Fruit fly (Drosophila melanogaster) whole organism, embryonic: ENCODE results near the gene fzo.

ENCODE experiments used
- Aef1 ChIP-seq: fragments of 200-800 bp; sonication (Bioruptor generic); IDR thresholded peaks from 3 replicates; pipeline ENCODE4 v1.3.6; 2022; ENCODE audit warnings: missing biosample characterization, missing genetic modification characterization
- BtbVII ChIP-seq: fragments of 200-800 bp; sonication (Bioruptor generic); optimal IDR thresholded peaks from 3 replicates; lab custom pipeline; 2017; ENCODE audit warnings: missing biosample characterization, mild to moderate bottlenecking, missing genetic modification characterization
- CG10543 ChIP-seq: fragments of 200-800 bp; sonication (Bioruptor generic); optimal IDR thresholded peaks from 3 replicates; lab custom pipeline; 2017; ENCODE audit warnings: missing biosample characterization, mild to moderate bottlenecking, missing genetic modification characterization, moderate library complexity
- CG14710 ChIP-seq: fragments of 200-800 bp; sonication (Bioruptor generic); optimal IDR thresholded peaks from 3 replicates; lab custom pipeline; 2019; ENCODE audit warnings: missing biosample characterization, mild to moderate bottlenecking, missing genetic modification characterization, moderate library complexity
- CG15696 ChIP-seq: fragments of 200-800 bp; sonication (Bioruptor generic); optimal IDR thresholded peaks from 2 replicates; lab custom pipeline; 2019; ENCODE audit warnings: missing biosample characterization, mild to moderate bottlenecking, missing genetic modification characterization, moderate library complexity
- CG17328 ChIP-seq: fragments of 200-800 bp; sonication (Bioruptor generic); IDR thresholded peaks from 2 replicates; pipeline ENCODE4 v1.3.6; 2022; ENCODE audit warnings: missing biosample characterization, missing genetic modification characterization
- CG17568 ChIP-seq: fragments of 200-800 bp; sonication (Bioruptor generic); optimal IDR thresholded peaks from 2 replicates; lab custom pipeline; 2018; ENCODE audit warnings: missing biosample characterization, mild to moderate bottlenecking, missing genetic modification characterization, moderate library complexity
- CG18011 ChIP-seq: fragments of 200-800 bp; sonication (Bioruptor generic); optimal IDR thresholded peaks from 2 replicates; lab custom pipeline; 2017; ENCODE audit warnings: missing biosample characterization, missing genetic modification characterization, mild to moderate bottlenecking, moderate library complexity, missing genotype
- CG18599 ChIP-seq: fragments of 200-800 bp; sonication (Bioruptor generic); optimal IDR thresholded peaks from 3 replicates; lab custom pipeline; 2017; ENCODE audit warnings: missing biosample characterization, missing genetic modification characterization, mild to moderate bottlenecking, moderate library complexity, missing genetic modification reagents
- CG2120 ChIP-seq: fragments of 200-800 bp; sonication (Bioruptor generic); optimal IDR thresholded peaks from 3 replicates; lab custom pipeline; 2016; ENCODE audit warnings: missing biosample characterization, missing genetic modification characterization
- CG2875 ChIP-seq: fragments of 200-800 bp; sonication (Bioruptor generic); optimal IDR thresholded peaks from 2 replicates; lab custom pipeline; 2017; ENCODE audit warnings: missing biosample characterization, mild to moderate bottlenecking, missing genetic modification characterization, missing genetic modification reagents
- CG30403 ChIP-seq: fragments of 200-800 bp; sonication (Bioruptor generic); optimal IDR thresholded peaks from 3 replicates; lab custom pipeline; 2016; ENCODE audit warnings: missing biosample characterization, missing genetic modification characterization
- CG31441 ChIP-seq: fragments of 200-800 bp; sonication (Bioruptor generic); IDR thresholded peaks from 2 replicates; pipeline ENCODE4 v1.3.6; 2022; ENCODE audit warnings: missing biosample characterization, missing genetic modification characterization
- CG6683 ChIP-seq: fragments of 200-800 bp; sonication (Bioruptor generic); optimal IDR thresholded peaks from 2 replicates; lab custom pipeline; 2017; ENCODE audit warnings: missing biosample characterization, mild to moderate bottlenecking, missing genetic modification characterization, missing genetic modification reagents
- CG7839 ChIP-seq: fragments of 200-800 bp; sonication (Bioruptor generic); optimal IDR thresholded peaks from 3 replicates; lab custom pipeline; 2018; ENCODE audit warnings: missing biosample characterization, mild to moderate bottlenecking, missing genetic modification characterization, moderate library complexity
- CG8290 ChIP-seq, 3 experiments: fragments of 200-800 bp; sonication (Bioruptor generic); optimal IDR thresholded peaks; 2 replicates each; lab custom pipeline; 2016 to 2019; ENCODE audit warnings: missing biosample characterization in 3 of 3, missing genetic modification characterization in 3 of 3, mild to moderate bottlenecking in 2 of 3, moderate library complexity in 1 of 3
- CG8388 ChIP-seq: fragments of 200-800 bp; sonication (Bioruptor generic); optimal IDR thresholded peaks from 2 replicates; lab custom pipeline; 2019; ENCODE audit warnings: missing biosample characterization, mild to moderate bottlenecking, missing genetic modification characterization, moderate library complexity
- CkIIα-i1 ChIP-seq: fragments of 200-800 bp; sonication (Bioruptor generic); IDR thresholded peaks from 2 replicates; pipeline ENCODE4 v1.3.6; 2022; ENCODE audit warnings: missing biosample characterization, missing genetic modification characterization
- D ChIP-seq, 2 experiments: fragments of 200-800 bp in 1 of 2; fragments of >200 bp in 1 of 2; sonication (Bioruptor generic) in 1 of 2; optimal IDR thresholded peaks; 2 replicates in 1 of 2; 3 replicates in 1 of 2; lab custom pipeline; 2017; ENCODE audit warnings: mild to moderate bottlenecking in 1 of 2, missing biosample characterization in 1 of 2, missing genetic modification characterization in 1 of 2, missing genetic modification reagents in 1 of 2
- ERR ChIP-seq: fragments of 200-800 bp; sonication (Bioruptor generic); optimal IDR thresholded peaks from 2 replicates; lab custom pipeline; 2016; ENCODE audit warnings: missing biosample characterization, missing genetic modification characterization
- Eip74EF ChIP-seq, 2 experiments: fragments of 200-800 bp in 1 of 2; fragments of >200 bp in 1 of 2; sonication (Bioruptor generic) in 1 of 2; optimal IDR thresholded peaks; 2 replicates each; lab custom pipeline; 2017 to 2019; ENCODE audit warnings: missing biosample characterization in 2 of 2, missing genetic modification characterization in 2 of 2, mild to moderate bottlenecking in 1 of 2, moderate library complexity in 1 of 2
- Hand ChIP-seq: fragments of 200-800 bp; sonication (Bioruptor generic); optimal IDR thresholded peaks from 2 replicates; lab custom pipeline; 2017; ENCODE audit warnings: mild to moderate bottlenecking, missing biosample characterization, missing genetic modification reagents, missing genetic modification characterization
- Hey ChIP-seq: fragments of 200-800 bp; sonication (Bioruptor generic); optimal IDR thresholded peaks from 3 replicates; lab custom pipeline; 2018; ENCODE audit warnings: missing biosample characterization, mild to moderate bottlenecking, missing genetic modification characterization
- MTF-1 ChIP-seq: fragments of 200-800 bp; sonication (Bioruptor generic); optimal IDR thresholded peaks from 2 replicates; lab custom pipeline; 2018; ENCODE audit warnings: missing biosample characterization, mild to moderate bottlenecking, missing genetic modification characterization, borderline replicate concordance
- NFAT ChIP-seq: fragments of 200-800 bp; sonication (Bioruptor generic); IDR thresholded peaks from 2 replicates; pipeline ENCODE4 v1.3.6; 2022; ENCODE audit warnings: missing biosample characterization, missing genetic modification characterization
- Nf-YC ChIP-seq: fragments of 200-800 bp; optimal IDR thresholded peaks from 3 replicates; lab custom pipeline; 2019; ENCODE audit warnings: missing biosample characterization, mild to moderate bottlenecking, missing genetic modification characterization, moderate library complexity
- PHDP ChIP-seq: fragments of 200-800 bp; sonication (Bioruptor generic); optimal IDR thresholded peaks from 3 replicates; lab custom pipeline; 2018; ENCODE audit warnings: missing biosample characterization, mild to moderate bottlenecking, missing genetic modification characterization, moderate library complexity
- Rfx ChIP-seq: fragments of 200-800 bp; sonication (Bioruptor generic); IDR thresholded peaks from 2 replicates; pipeline ENCODE4 v1.3.6; 2022; ENCODE audit warnings: missing biosample characterization, missing genetic modification characterization
- Sin3A ChIP-seq: fragments of >200 bp; optimal IDR thresholded peaks from 2 replicates; lab custom pipeline; 2018
- Xrp1 ChIP-seq: fragments of 200-800 bp; sonication (Bioruptor generic); IDR thresholded peaks from 2 replicates; pipeline ENCODE4 v1.3.6; 2022; ENCODE audit warnings: missing biosample characterization, missing genetic modification characterization
- ara ChIP-seq: fragments of 200-800 bp; sonication (Bioruptor generic); IDR thresholded peaks from 2 replicates; pipeline ENCODE4 v1.3.6; 2022; ENCODE audit warnings: missing biosample characterization, missing genetic modification characterization
- bigmax ChIP-seq: fragments of 200-800 bp; sonication (Bioruptor generic); optimal IDR thresholded peaks from 2 replicates; lab custom pipeline; 2018; ENCODE audit warnings: missing biosample characterization, mild to moderate bottlenecking, missing genetic modification characterization
- chm ChIP-seq: fragments of 200-800 bp; sonication (Bioruptor generic); IDR thresholded peaks from 2 replicates; pipeline ENCODE4 v1.3.6; 2022; ENCODE audit warnings: missing biosample characterization, missing genetic modification characterization
- grn ChIP-seq: fragments of 200-800 bp; sonication (Bioruptor generic); optimal IDR thresholded peaks from 3 replicates; lab custom pipeline; 2017; ENCODE audit warnings: missing biosample characterization, missing genetic modification characterization
- hb ChIP-seq: fragments of 200-800 bp; sonication (Bioruptor generic); IDR thresholded peaks from 3 replicates; pipeline ENCODE4 v1.3.6; 2022; ENCODE audit warnings: missing biosample characterization, missing genetic modification characterization; ENCODE audit not compliant: partially characterized antibody
- her ChIP-seq: fragments of 200-800 bp; sonication (Bioruptor generic); optimal IDR thresholded peaks from 2 replicates; lab custom pipeline; 2016; ENCODE audit warnings: missing biosample characterization, missing genetic modification characterization
- hkb ChIP-seq, 2 experiments: fragments of 200-800 bp in 1 of 2; fragments of >200 bp in 1 of 2; sonication (Bioruptor generic) in 1 of 2; IDR thresholded peaks in 1 of 2; optimal IDR thresholded peaks in 1 of 2; 2 replicates each; pipeline versions ENCODE4 v1.3.6 to Lab custom; 2017 to 2022; ENCODE audit warnings: missing biosample characterization in 1 of 2, missing genetic modification characterization in 1 of 2
- lab ChIP-seq: fragments of 200-800 bp; sonication (Bioruptor generic); optimal IDR thresholded peaks from 3 replicates; lab custom pipeline; 2017; ENCODE audit warnings: missing biosample characterization, missing genetic modification characterization, mild to moderate bottlenecking, moderate library complexity, missing genetic modification reagents
- lilli ChIP-seq: fragments of 200-800 bp; sonication (Bioruptor generic); optimal IDR thresholded peaks from 3 replicates; lab custom pipeline; 2016; ENCODE audit warnings: missing biosample characterization, missing genetic modification characterization
- nau ChIP-seq: fragments of 200-800 bp; sonication (Bioruptor generic); optimal IDR thresholded peaks from 3 replicates; lab custom pipeline; 2017; ENCODE audit warnings: missing biosample characterization, mild to moderate bottlenecking, missing genetic modification characterization, missing genetic modification reagents
- oc ChIP-seq: fragments of 200-800 bp; sonication (Bioruptor generic); optimal IDR thresholded peaks from 2 replicates; lab custom pipeline; 2018; ENCODE audit warnings: missing biosample characterization, mild to moderate bottlenecking, missing genetic modification characterization, moderate library complexity
- org-1 ChIP-seq: fragments of 200-800 bp; sonication (Bioruptor generic); optimal IDR thresholded peaks from 2 replicates; lab custom pipeline; 2017; ENCODE audit warnings: missing biosample characterization, missing genetic modification characterization
- ro ChIP-seq: fragments of 200-800 bp; sonication (Bioruptor generic); IDR thresholded peaks from 2 replicates; pipeline ENCODE4 v1.3.6; 2022; ENCODE audit warnings: missing biosample characterization, missing genetic modification characterization
- sna ChIP-seq: fragments of 200-800 bp; sonication (Bioruptor generic); IDR thresholded peaks from 2 replicates; pipeline ENCODE4 v1.3.6; 2022; ENCODE audit warnings: missing biosample characterization, missing genetic modification characterization; ENCODE audit not compliant: partially characterized antibody
- stc ChIP-seq: fragments of 200-800 bp; sonication (Bioruptor generic); IDR thresholded peaks from 2 replicates; pipeline ENCODE4 v1.3.6; 2022; ENCODE audit warnings: missing biosample characterization, missing genetic modification characterization
- trh ChIP-seq: fragments of 200-800 bp; sonication (Bioruptor generic); optimal IDR thresholded peaks from 2 replicates; lab custom pipeline; 2016; ENCODE audit warnings: missing biosample characterization, missing genetic modification characterization
- yki ChIP-seq: fragments of >200 bp; optimal IDR thresholded peaks from 3 replicates; lab custom pipeline; 2018
- zen2 ChIP-seq: fragments of 200-800 bp; sonication (Bioruptor generic); IDR thresholded peaks from 3 replicates; pipeline ENCODE4 v1.3.6; 2022; ENCODE audit warnings: missing biosample characterization, missing genetic modification characterization; ENCODE audit not compliant: partially characterized antibody

fzo gene

dm6 chr3R:23226521-23227039, 22.7 kb upstream of the fzo start, which contains the start of gene cnc (continued):
- TF ChIP-seq yki (lab: Kevin White, UChicago) = peak; percentile 72
- TF ChIP-seq CG17328 = no peak
- no peak for TF ChIP-seq CG8290 (GFP tag; optimal IDR thresholded peaks at IDR 0.05; lab: Kevin White, UChicago)
- peak in 1 of 2 experiments; percentile 53 for TF ChIP-seq CG8290 (tag; optimal IDR thresholded peaks at IDR 0.05; lab: Kevin White, UChicago)
- TF ChIP-seq lab (GFP tag; lab: Kevin White, UChicago) = peak; percentile 61
- TF ChIP-seq D (optimal IDR thresholded peaks at IDR 0.05; lab: Kevin White, UChicago) = no peak
- TF ChIP-seq D (GFP tag; optimal IDR thresholded peaks at IDR 0.05; lab: Kevin White, UChicago) = no peak
- TF ChIP-seq CG15696 (tag; lab: Kevin White, UChicago) = no peak
- no peak for TF ChIP-seq Xrp1 (GFP tag; lab: Robert Waterston, UW)
- peak; percentile 18 for TF ChIP-seq MTF-1 (GFP tag; lab: Kevin White, UChicago)
- TF ChIP-seq CG14710 (tag; lab: Kevin White, UChicago) = no peak
- TF ChIP-seq Aef1 (GFP tag; lab: Robert Waterston, UW) = no peak
- TF ChIP-seq Nf-YC (tag; lab: Kevin White, UChicago) = peak; percentile 77
- peak; percentile 40 for TF ChIP-seq CG2120 (GFP tag; lab: Kevin White, UChicago)
- TF ChIP-seq CG6683 = peak; percentile 15
- TF ChIP-seq Hey (tag; lab: Kevin White, UChicago) = peak; percentile 2
- TF ChIP-seq ERR (GFP tag; lab: Kevin White, UChicago) = peak; percentile 55
- no peak for TF ChIP-seq hb (GFP tag; lab: Robert Waterston, UW)
- TF ChIP-seq chm (GFP tag; lab: Robert Waterston, UW) = 0 out of 2 replicates have a peak, but pooled peaks have one; percentile 40
- TF ChIP-seq zen2 = peak; percentile 80
- TF ChIP-seq CG18011 = peak; percentile 41
- no peak for TF ChIP-seq CG30403 (GFP tag; lab: Kevin White, UChicago)
- peak; percentile 84 for TF ChIP-seq CG10543 (GFP tag; lab: Kevin White, UChicago)
- TF ChIP-seq nau (GFP tag; lab: Kevin White, UChicago) = peak; percentile 55
- 0 out of 2 replicates have a peak, but pooled peaks have one; percentile 25 for TF ChIP-seq ara (GFP tag; lab: Robert Waterston, UW)
- no peak for TF ChIP-seq bigmax
- TF ChIP-seq CG18599 (GFP tag; lab: Kevin White, UChicago) = peak; percentile 46
- no peak for TF ChIP-seq CG8388 (GFP tag; lab: Kevin White, UChicago)
- TF ChIP-seq sna (GFP tag; lab: Robert Waterston, UW) = peak; percentile 59; the same call in 1 of the 2 replicates
- TF ChIP-seq stc (GFP tag; lab: Robert Waterston, UW) = peak; percentile 44; the same call in 1 of the 2 replicates
- TF ChIP-seq CG31441 (GFP tag; lab: Robert Waterston, UW) = no peak; the same call in 1 of the 2 replicates
- TF ChIP-seq PHDP (tag; lab: Kevin White, UChicago) = peak; percentile 34
- peak; percentile 14 for TF ChIP-seq her (GFP tag; lab: Kevin White, UChicago)
- TF ChIP-seq CkIIα-i1 (GFP tag; lab: Robert Waterston, UW) = no peak
- no peak for TF ChIP-seq lilli
- TF ChIP-seq grn = peak; percentile 83
- TF ChIP-seq hkb (optimal IDR thresholded peaks at IDR 0.05; lab: Kevin White, UChicago) = no peak
- peak; percentile 65 for TF ChIP-seq hkb (GFP tag; IDR thresholded peaks at IDR 0.05; lab: Robert Waterston, UW)
- no peak for TF ChIP-seq trh (GFP tag; lab: Kevin White, UChicago)
- no peak for TF ChIP-seq CG2875 (GFP tag; lab: Kevin White, UChicago)
- peak; percentile 8 for TF ChIP-seq Hand (GFP tag; lab: Kevin White, UChicago)
- TF ChIP-seq oc (tag; lab: Kevin White, UChicago) = peak; percentile 25
- no peak for TF ChIP-seq CG17568 (GFP tag; lab: Kevin White, UChicago)
- peak in 1 of 2 experiments; percentile 81 for TF ChIP-seq Eip74EF (GFP tag; optimal IDR thresholded peaks at IDR 0.05; lab: Kevin White, UChicago)
- TF ChIP-seq BtbVII (GFP tag; lab: Kevin White, UChicago) = peak; percentile 18
- peak; percentile 18 for TF ChIP-seq CG7839 (tag; lab: Kevin White, UChicago)
- TF ChIP-seq Sin3A (lab: Kevin White, UChicago) = no peak
- no peak for TF ChIP-seq ro (GFP tag; lab: Robert Waterston, UW)
- 0 out of 2 replicates have a peak, but pooled peaks have one; percentile 40 for TF ChIP-seq NFAT (GFP tag; lab: Robert Waterston, UW)
- TF ChIP-seq Rfx (GFP tag; lab: Robert Waterston, UW) = peak; percentile 32; the same call in 1 of the 2 replicates
- TF ChIP-seq org-1 = no peak
